Fruit fly (Drosophila melanogaster) whole organism: ENCODE measurements around the gene CG11345.

Experiments used
- CG8478 ChIP-seq: fragments of >200 bp; optimal IDR thresholded peaks from 2 replicates; lab custom pipeline; 2018; ENCODE audit warnings: inconsistent platforms
- Dll ChIP-seq: fragments of >200 bp; optimal IDR thresholded peaks from 2 replicates; lab custom pipeline; 2017
- EcR ChIP-seq, 2 experiments: fragments of >200 bp; optimal IDR thresholded peaks; 2 replicates each; lab custom pipeline; 2017; ENCODE audit warnings: missing biosample characterization in 2 of 2, missing genetic modification characterization in 2 of 2, missing genetic modification reagents in 2 of 2
- psq ChIP-seq: fragments of >200 bp; optimal IDR thresholded peaks from 2 replicates; lab custom pipeline; 2017

dm6 chr3L:4442168-4442567, 15.8 kb downstream of the CG11345 start:
- no peak for TF ChIP-seq CG8478
- TF ChIP-seq psq (lab: Kevin White, UChicago), result no peak
- no peak for TF ChIP-seq EcR (GFP tag; optimal IDR thresholded peaks at IDR 0.05; lab: Kevin White, UChicago)
- TF ChIP-seq Dll (lab: Kevin White, UChicago), result no peak
